Fruit fly (Drosophila melanogaster) whole organism, embryonic: ENCODE measurements around the gene CG31231.

Experiments
- Antp ChIP-seq: fragments of 200-800 bp; sonication (Bioruptor generic); optimal IDR thresholded peaks from 3 replicates; lab custom pipeline; 2016; ENCODE audit warnings: missing biosample characterization, missing genetic modification characterization
- B-H2 ChIP-seq: fragments of 200-800 bp; sonication (Bioruptor generic); optimal IDR thresholded peaks from 2 replicates; lab custom pipeline; 2018; ENCODE audit warnings: missing biosample characterization, mild to moderate bottlenecking, missing genetic modification characterization
- BEAF-32 ChIP-seq: fragments of 200-800 bp; sonication (Bioruptor generic); optimal IDR thresholded peaks from 3 replicates; lab custom pipeline; 2017; ENCODE audit warnings: missing biosample characterization, missing genetic modification characterization, mild to moderate bottlenecking, moderate library complexity, missing genetic modification reagents
- CG11093 ChIP-seq: fragments of 200-800 bp; sonication (Bioruptor generic); IDR thresholded peaks from 3 replicates; pipeline ENCODE4 v1.3.6; 2022; ENCODE audit warnings: missing biosample characterization, missing genetic modification characterization
- CG12155 ChIP-seq: fragments of 200-800 bp; sonication (Bioruptor generic); optimal IDR thresholded peaks from 3 replicates; lab custom pipeline; 2016; ENCODE audit warnings: missing biosample characterization, missing genetic modification characterization
- CG15514 ChIP-seq: fragments of 200-800 bp; sonication (Bioruptor generic); optimal IDR thresholded peaks from 3 replicates; lab custom pipeline; 2017; ENCODE audit warnings: missing biosample characterization, missing genetic modification characterization, mild to moderate bottlenecking, moderate library complexity, missing genetic modification reagents
- CG1647 ChIP-seq: fragments of 200-800 bp; sonication (Bioruptor generic); optimal IDR thresholded peaks from 3 replicates; lab custom pipeline; 2016; ENCODE audit warnings: missing biosample characterization, missing genetic modification characterization
- CG2129 ChIP-seq: fragments of 200-800 bp; sonication (Bioruptor generic); IDR thresholded peaks from 2 replicates; pipeline ENCODE4 v1.3.6; 2022; ENCODE audit warnings: missing biosample characterization, missing genetic modification characterization; ENCODE audit not compliant: partially characterized antibody
- CG4617 ChIP-seq: fragments of 200-800 bp; sonication (Bioruptor generic); optimal IDR thresholded peaks from 3 replicates; lab custom pipeline; 2016; ENCODE audit warnings: missing biosample characterization, missing genetic modification characterization, borderline replicate concordance
- CG6254 ChIP-seq: fragments of 200-800 bp; sonication (Bioruptor generic); optimal IDR thresholded peaks from 3 replicates; lab custom pipeline; 2017; ENCODE audit warnings: mild to moderate bottlenecking, missing biosample characterization, missing genetic modification reagents, missing genetic modification characterization
- CG6765 ChIP-seq: fragments of 200-800 bp; sonication (Bioruptor generic); optimal IDR thresholded peaks from 3 replicates; lab custom pipeline; 2017; ENCODE audit warnings: missing biosample characterization, mild to moderate bottlenecking, missing genetic modification characterization
- CG7928 ChIP-seq: fragments of 200-800 bp; sonication (Bioruptor generic); optimal IDR thresholded peaks from 2 replicates; lab custom pipeline; 2017; ENCODE audit warnings: missing biosample characterization, mild to moderate bottlenecking, missing genetic modification characterization
- D ChIP-seq, 2 experiments: fragments of 200-800 bp in 1 of 2; fragments of >200 bp in 1 of 2; sonication (Bioruptor generic) in 1 of 2; optimal IDR thresholded peaks; 2 replicates in 1 of 2; 3 replicates in 1 of 2; lab custom pipeline; 2017; ENCODE audit warnings: mild to moderate bottlenecking in 1 of 2, missing biosample characterization in 1 of 2, missing genetic modification characterization in 1 of 2, missing genetic modification reagents in 1 of 2
- H15 ChIP-seq: fragments of 200-800 bp; sonication (Bioruptor generic); IDR thresholded peaks from 3 replicates; pipeline ENCODE4 v1.3.6; 2022; ENCODE audit warnings: missing biosample characterization, missing genetic modification characterization
- HLH4C ChIP-seq: fragments of 200-800 bp; sonication (Bioruptor generic); IDR thresholded peaks from 3 replicates; pipeline ENCODE4 v1.3.6; 2022; ENCODE audit warnings: missing biosample characterization, missing genetic modification characterization; ENCODE audit not compliant: partially characterized antibody
- Hsf ChIP-seq: fragments of 200-800 bp; sonication (Bioruptor generic); optimal IDR thresholded peaks from 3 replicates; lab custom pipeline; 2016; ENCODE audit warnings: missing biosample characterization, missing genetic modification characterization
- Lhr ChIP-seq: fragments of 200-800 bp; sonication (Bioruptor generic); optimal IDR thresholded peaks from 3 replicates; lab custom pipeline; 2017; ENCODE audit warnings: mild to moderate bottlenecking, missing biosample characterization, missing genetic modification reagents, missing genetic modification characterization
- MESR4 ChIP-seq: fragments of 200-800 bp; sonication (Bioruptor generic); optimal IDR thresholded peaks from 2 replicates; lab custom pipeline; 2018; ENCODE audit warnings: missing biosample characterization, mild to moderate bottlenecking, missing genetic modification characterization, moderate library complexity
- Max ChIP-seq: fragments of 200-800 bp; sonication (Bioruptor generic); optimal IDR thresholded peaks from 2 replicates; lab custom pipeline; 2016; ENCODE audit warnings: missing biosample characterization, mild to moderate bottlenecking, missing genetic modification characterization
- NC2β ChIP-seq: fragments of 200-800 bp; sonication (Bioruptor generic); optimal IDR thresholded peaks from 2 replicates; lab custom pipeline; 2016; ENCODE audit warnings: missing biosample characterization, missing genetic modification characterization
- Neu2 ChIP-seq: fragments of 200-800 bp; sonication (Bioruptor generic); optimal IDR thresholded peaks from 3 replicates; lab custom pipeline; 2016; ENCODE audit warnings: missing biosample characterization, missing genetic modification characterization, borderline replicate concordance
- Pdp1 ChIP-seq, 2 experiments: fragments of 200-800 bp; sonication (Bioruptor generic); optimal IDR thresholded peaks; 3 replicates each; lab custom pipeline; 2016; ENCODE audit warnings: missing biosample characterization in 2 of 2, missing genetic modification characterization in 2 of 2, mild to moderate bottlenecking in 1 of 2, moderate library complexity in 1 of 2
- Ptx1 ChIP-seq: fragments of 200-800 bp; sonication (Bioruptor generic); IDR thresholded peaks from 2 replicates; pipeline ENCODE4 v1.3.6; 2022; ENCODE audit warnings: missing biosample characterization, missing genetic modification characterization
- Sry-δ ChIP-seq: fragments of 200-800 bp; sonication (Bioruptor generic); optimal IDR thresholded peaks from 2 replicates; lab custom pipeline; 2016; ENCODE audit warnings: missing biosample characterization, missing genetic modification characterization
- YL-1 ChIP-seq: fragments of 200-800 bp; sonication (Bioruptor generic); optimal IDR thresholded peaks from 3 replicates; lab custom pipeline; 2017; ENCODE audit warnings: missing biosample characterization, mild to moderate bottlenecking, missing genetic modification characterization
- ab ChIP-seq: fragments of 200-800 bp; sonication (Bioruptor generic); optimal IDR thresholded peaks from 2 replicates; lab custom pipeline; 2016; ENCODE audit warnings: missing biosample characterization, missing genetic modification characterization
- amos ChIP-seq: fragments of 200-800 bp; sonication (Bioruptor generic); IDR thresholded peaks from 2 replicates; pipeline ENCODE4 v1.3.6; 2022; ENCODE audit warnings: missing biosample characterization, missing genetic modification characterization; ENCODE audit not compliant: partially characterized antibody
- ase ChIP-seq: fragments of 200-800 bp; sonication (Bioruptor generic); IDR thresholded peaks from 3 replicates; pipeline ENCODE4 v1.3.6; 2022; ENCODE audit warnings: missing biosample characterization, missing genetic modification characterization
- bbx ChIP-seq: fragments of 200-800 bp; sonication (Bioruptor generic); IDR thresholded peaks from 2 replicates; pipeline ENCODE4 v1.3.6; 2022; ENCODE audit warnings: missing biosample characterization, missing genetic modification characterization; ENCODE audit not compliant: partially characterized antibody
- chinmo ChIP-seq: fragments of 200-800 bp; sonication (Bioruptor generic); IDR thresholded peaks from 4 replicates; pipeline ENCODE4 v1.3.6; 2022; ENCODE audit warnings: missing biosample characterization, missing genetic modification characterization; ENCODE audit not compliant: partially characterized antibody
- crc ChIP-seq: fragments of 200-800 bp; sonication (Bioruptor generic); optimal IDR thresholded peaks from 2 replicates; lab custom pipeline; 2016; ENCODE audit warnings: missing biosample characterization, missing genetic modification characterization
- crp ChIP-seq, 2 experiments: fragments of 200-800 bp; sonication (Bioruptor generic); optimal IDR thresholded peaks; 2 replicates in 1 of 2; 3 replicates in 1 of 2; lab custom pipeline; 2017; ENCODE audit warnings: missing biosample characterization in 2 of 2, missing genetic modification characterization in 2 of 2, mild to moderate bottlenecking in 1 of 2, moderate library complexity in 1 of 2
- dm ChIP-seq: fragments of 200-800 bp; sonication (Bioruptor generic); optimal IDR thresholded peaks from 3 replicates; lab custom pipeline; 2016; ENCODE audit warnings: missing biosample characterization, missing genetic modification characterization
- eve ChIP-seq, 2 experiments: fragments of >200 bp; optimal IDR thresholded peaks; 2 replicates each; lab custom pipeline; 2017; ENCODE audit warnings: missing biosample characterization in 2 of 2, missing genetic modification characterization in 2 of 2
- grau ChIP-seq: fragments of 200-800 bp; optimal IDR thresholded peaks from 3 replicates; lab custom pipeline; 2019; ENCODE audit warnings: missing biosample characterization, mild to moderate bottlenecking, missing genetic modification characterization, moderate library complexity
- hkb ChIP-seq, 2 experiments: fragments of 200-800 bp in 1 of 2; fragments of >200 bp in 1 of 2; sonication (Bioruptor generic) in 1 of 2; IDR thresholded peaks in 1 of 2; optimal IDR thresholded peaks in 1 of 2; 2 replicates each; pipeline versions ENCODE4 v1.3.6 to Lab custom; 2017 to 2022; ENCODE audit warnings: missing biosample characterization in 1 of 2, missing genetic modification characterization in 1 of 2
- lmd ChIP-seq: fragments of 200-800 bp; sonication (Bioruptor generic); IDR thresholded peaks from 2 replicates; pipeline ENCODE4 v1.3.6; 2022; ENCODE audit warnings: missing biosample characterization, missing genetic modification characterization
- lov ChIP-seq, 2 experiments: fragments of 200-800 bp in 1 of 2; fragments of >200 bp in 1 of 2; sonication (Bioruptor generic) in 1 of 2; IDR thresholded peaks in 1 of 2; optimal IDR thresholded peaks in 1 of 2; 2 replicates in 1 of 2; 3 replicates in 1 of 2; pipeline versions ENCODE4 v1.3.6 to Lab custom; 2017 to 2022; ENCODE audit warnings: missing biosample characterization in 1 of 2, missing genetic modification characterization in 1 of 2
- nerfin-2 ChIP-seq: fragments of 200-800 bp; sonication (Bioruptor generic); IDR thresholded peaks from 2 replicates; pipeline ENCODE4 v1.3.6; 2022; ENCODE audit warnings: missing biosample characterization, missing genetic modification characterization; ENCODE audit not compliant: partially characterized antibody
- nmo ChIP-seq: fragments of 200-800 bp; sonication (Bioruptor generic); optimal IDR thresholded peaks from 2 replicates; lab custom pipeline; 2018; ENCODE audit warnings: missing biosample characterization, mild to moderate bottlenecking, missing genetic modification characterization, moderate library complexity
- pnt ChIP-seq: fragments of 200-800 bp; sonication (Bioruptor generic); optimal IDR thresholded peaks from 3 replicates; lab custom pipeline; 2016; ENCODE audit warnings: missing biosample characterization, missing genetic modification characterization
- repo ChIP-seq: fragments of 200-800 bp; sonication (Bioruptor generic); optimal IDR thresholded peaks from 2 replicates; lab custom pipeline; 2016; ENCODE audit warnings: missing biosample characterization, missing genetic modification characterization
- scrt ChIP-seq: fragments of 200-800 bp; sonication (Bioruptor generic); optimal IDR thresholded peaks from 2 replicates; lab custom pipeline; 2018; ENCODE audit warnings: missing biosample characterization, mild to moderate bottlenecking, missing genetic modification characterization, moderate library complexity
- sens ChIP-seq: fragments of 200-800 bp; sonication (Bioruptor generic); peaks from one replicate; lab custom pipeline; 2016; ENCODE audit warnings: missing biosample characterization, missing genetic modification characterization
- tap ChIP-seq: fragments of 200-800 bp; optimal IDR thresholded peaks from 3 replicates; lab custom pipeline; 2019; ENCODE audit warnings: missing biosample characterization, mild to moderate bottlenecking, missing genetic modification characterization, moderate library complexity
- unc-4 ChIP-seq: fragments of 200-800 bp; sonication (Bioruptor generic); IDR thresholded peaks from 2 replicates; pipeline ENCODE4 v1.3.6; 2022; ENCODE audit warnings: missing biosample characterization, missing genetic modification characterization; ENCODE audit not compliant: partially characterized antibody
- usp ChIP-seq: fragments of >200 bp; optimal IDR thresholded peaks from 2 replicates; lab custom pipeline; 2017; ENCODE audit warnings: missing biosample characterization, missing genetic modification characterization

CG31231 gene

DNA sequence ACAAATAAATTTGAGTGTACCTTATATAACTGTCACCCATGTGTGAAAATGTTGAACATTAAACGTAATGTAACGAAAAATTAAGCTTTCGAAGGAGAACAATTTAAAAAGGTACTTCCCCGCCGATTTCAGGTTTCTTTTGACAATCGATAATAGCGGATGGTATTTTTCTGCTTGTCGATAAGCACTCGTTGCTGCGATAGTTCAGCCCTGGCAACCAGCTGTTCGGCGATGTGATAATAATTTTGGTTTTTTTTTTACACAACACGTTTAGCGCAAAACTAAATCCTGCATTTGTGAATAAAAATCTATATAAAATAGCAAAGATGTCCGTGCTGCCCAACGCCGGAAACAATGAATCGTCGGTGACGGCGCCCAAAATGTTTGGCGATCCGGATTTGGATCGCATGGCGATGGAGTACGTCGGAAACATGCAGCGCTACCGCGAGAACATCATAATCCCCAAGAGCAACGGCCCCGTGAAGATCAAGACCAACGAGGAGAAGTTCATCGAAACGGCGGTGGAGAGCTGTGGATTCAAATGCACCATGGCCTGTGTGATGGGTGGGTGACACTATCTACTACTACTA is 2.6 kb downstream of the CG31231 start, which contains the start of gene CG31229 (continued):
- TF ChIP-seq Pdp1 (GFP tag; optimal IDR thresholded peaks at IDR 0.05; lab: Kevin White, UChicago) (peak in 1 of 2 experiments; percentile 97), usp (GFP tag; lab: Kevin White, UChicago) (no peak), nmo (GFP tag; lab: Kevin White, UChicago) (peak; percentile 8), BEAF-32 (GFP tag; lab: Kevin White, UChicago) (peak; percentile 57), NC2β (GFP tag; lab: Kevin White, UChicago) (no peak), repo (no peak), pnt (GFP tag; lab: Kevin White, UChicago) (no peak), unc-4 (GFP tag; lab: Robert Waterston, UW) (peak; percentile 59), nerfin-2 (GFP tag; lab: Robert Waterston, UW) (0 out of 2 replicates have a peak, but pooled peaks have one; percentile 24), D (optimal IDR thresholded peaks at IDR 0.05; lab: Kevin White, UChicago) (no peak), D (GFP tag; optimal IDR thresholded peaks at IDR 0.05; lab: Kevin White, UChicago) (no peak), CG11093 (GFP tag; lab: Robert Waterston, UW) (no peak), B-H2 (GFP tag; lab: Kevin White, UChicago) (no peak), CG7928 (GFP tag; lab: Kevin White, UChicago) (peak; percentile 91), ab (no peak), Ptx1 (GFP tag; lab: Robert Waterston, UW) (no peak), tap (tag; lab: Kevin White, UChicago) (no peak), CG6765 (no peak), CG4617 (GFP tag; lab: Kevin White, UChicago) (peak; percentile 41), HLH4C (peak; percentile 56; the same call in 1 of the 3 replicates), CG12155 (GFP tag; lab: Kevin White, UChicago) (peak; percentile 90), grau (tag; lab: Kevin White, UChicago) (no peak), MESR4 (GFP tag; lab: Kevin White, UChicago) (peak; percentile 53), lov (optimal IDR thresholded peaks at IDR 0.05; lab: Kevin White, UChicago) (no peak), lov (GFP tag; IDR thresholded peaks at IDR 0.05; lab: Robert Waterston, UW) (no peak), crp (GFP tag; optimal IDR thresholded peaks at IDR 0.05; lab: Kevin White, UChicago) (peak; percentile 76 to 94), Hsf (GFP tag; lab: Kevin White, UChicago) (no peak), CG1647 (no peak), lmd (GFP tag; lab: Robert Waterston, UW) (no peak), Neu2 (GFP tag; lab: Kevin White, UChicago) (no peak), YL-1 (GFP tag; lab: Kevin White, UChicago) (peak; percentile 7), ase (no peak), scrt (GFP tag; lab: Kevin White, UChicago) (no peak), Lhr (GFP tag; lab: Kevin White, UChicago) (no peak), sens (peak; percentile 72), CG2129 (GFP tag; lab: Robert Waterston, UW) (0 out of 2 replicates have a peak, but pooled peaks have one; percentile 13), bbx (GFP tag; lab: Robert Waterston, UW) (peak; percentile 27; the same call in 1 of the 2 replicates), amos (peak; percentile 55; the same call in 1 of the 2 replicates), Sry-δ (GFP tag; lab: Kevin White, UChicago) (peak; percentile 62), chinmo (GFP tag; lab: Robert Waterston, UW) (no peak), H15 (GFP tag; lab: Robert Waterston, UW) (no peak), hkb (optimal IDR thresholded peaks at IDR 0.05; lab: Kevin White, UChicago) (no peak), hkb (GFP tag; IDR thresholded peaks at IDR 0.05; lab: Robert Waterston, UW) (0 out of 2 replicates have a peak, but pooled peaks have one; percentile 13), CG6254 (no peak), eve (GFP tag; optimal IDR thresholded peaks at IDR 0.05; lab: Kevin White, UChicago) (no peak), Max (GFP tag; lab: Kevin White, UChicago) (no peak), Antp (GFP tag; lab: Kevin White, UChicago) (no peak), crc (GFP tag; lab: Kevin White, UChicago) (no peak), dm (GFP tag; lab: Kevin White, UChicago) (peak; percentile 33), CG15514 (peak; percentile 86)
